Fruit fly (Drosophila melanogaster) whole organism, embryonic: ENCODE results near the gene CG10208.

Source experiments
- ATbp ChIP-seq: fragments of 200-800 bp; sonication (Bioruptor generic); optimal IDR thresholded peaks from 2 replicates; lab custom pipeline; 2017; ENCODE audit warnings: missing biosample characterization, mild to moderate bottlenecking, missing genetic modification characterization, missing genetic modification reagents
- Atf3 ChIP-seq: fragments of 200-800 bp; sonication (Bioruptor generic); optimal IDR thresholded peaks from 3 replicates; lab custom pipeline; 2016; ENCODE audit warnings: missing biosample characterization, missing genetic modification characterization
- B-H1 ChIP-seq: fragments of 200-800 bp; sonication (Bioruptor generic); IDR thresholded peaks from 3 replicates; pipeline ENCODE4 v1.3.6; 2022; ENCODE audit warnings: missing biosample characterization, missing genetic modification characterization
- CG10321 ChIP-seq: fragments of 200-800 bp; sonication (Bioruptor generic); IDR thresholded peaks from 2 replicates; pipeline ENCODE4 v1.3.6; 2022; ENCODE audit warnings: missing biosample characterization, missing genetic modification characterization
- CG12155 ChIP-seq: fragments of 200-800 bp; sonication (Bioruptor generic); optimal IDR thresholded peaks from 3 replicates; lab custom pipeline; 2016; ENCODE audit warnings: missing biosample characterization, missing genetic modification characterization
- CG12219 ChIP-seq: fragments of 200-800 bp; sonication (Bioruptor generic); optimal IDR thresholded peaks from 3 replicates; lab custom pipeline; 2018; ENCODE audit warnings: missing biosample characterization, mild to moderate bottlenecking, missing genetic modification characterization
- CG12744 ChIP-seq: fragments of 200-800 bp; sonication (Bioruptor generic); optimal IDR thresholded peaks from 2 replicates; lab custom pipeline; 2016; ENCODE audit warnings: missing biosample characterization, missing genetic modification characterization
- CG15514 ChIP-seq: fragments of 200-800 bp; sonication (Bioruptor generic); optimal IDR thresholded peaks from 3 replicates; lab custom pipeline; 2017; ENCODE audit warnings: missing biosample characterization, missing genetic modification characterization, mild to moderate bottlenecking, moderate library complexity, missing genetic modification reagents
- CG17802 ChIP-seq: fragments of 200-800 bp; sonication (Bioruptor generic); optimal IDR thresholded peaks from 2 replicates; lab custom pipeline; 2018; ENCODE audit warnings: missing biosample characterization, mild to moderate bottlenecking, missing genetic modification characterization, moderate library complexity
- CG18764 ChIP-seq: fragments of 200-800 bp; sonication (Bioruptor generic); optimal IDR thresholded peaks from 3 replicates; lab custom pipeline; 2016; ENCODE audit warnings: missing biosample characterization, missing genetic modification characterization
- CG2712 ChIP-seq: fragments of 200-800 bp; optimal IDR thresholded peaks from 3 replicates; lab custom pipeline; 2019; ENCODE audit warnings: missing biosample characterization, mild to moderate bottlenecking, missing genetic modification characterization, moderate library complexity
- CG33557 ChIP-seq: fragments of 200-800 bp; sonication (Bioruptor generic); optimal IDR thresholded peaks from 2 replicates; lab custom pipeline; 2019; ENCODE audit warnings: missing biosample characterization, mild to moderate bottlenecking, missing genetic modification characterization, moderate library complexity
- CG34224 ChIP-seq: fragments of 200-800 bp; sonication (Bioruptor generic); IDR thresholded peaks from 3 replicates; pipeline ENCODE4 v1.3.6; 2022; ENCODE audit warnings: missing biosample characterization, missing genetic modification characterization; ENCODE audit not compliant: partially characterized antibody
- CG4328 ChIP-seq: fragments of 200-800 bp; sonication (Bioruptor generic); optimal IDR thresholded peaks from 3 replicates; lab custom pipeline; 2017; ENCODE audit warnings: missing biosample characterization, missing genetic modification reagents, missing genetic modification characterization
- CG6254 ChIP-seq: fragments of 200-800 bp; sonication (Bioruptor generic); optimal IDR thresholded peaks from 3 replicates; lab custom pipeline; 2017; ENCODE audit warnings: mild to moderate bottlenecking, missing biosample characterization, missing genetic modification reagents, missing genetic modification characterization
- CG6765 ChIP-seq: fragments of 200-800 bp; sonication (Bioruptor generic); optimal IDR thresholded peaks from 3 replicates; lab custom pipeline; 2017; ENCODE audit warnings: missing biosample characterization, mild to moderate bottlenecking, missing genetic modification characterization
- CG7372 ChIP-seq: fragments of 200-800 bp; sonication (Bioruptor generic); IDR thresholded peaks from 2 replicates; pipeline ENCODE4 v1.3.6; 2022; ENCODE audit warnings: missing biosample characterization, missing genetic modification characterization
- CG8089 ChIP-seq: fragments of 200-800 bp; sonication (Bioruptor generic); optimal IDR thresholded peaks from 3 replicates; lab custom pipeline; 2016; ENCODE audit warnings: missing biosample characterization, missing genetic modification characterization
- CG8924 ChIP-seq: fragments of 200-800 bp; optimal IDR thresholded peaks from 3 replicates; lab custom pipeline; 2019; ENCODE audit warnings: missing biosample characterization, mild to moderate bottlenecking, missing genetic modification characterization, moderate library complexity
- CG9609 ChIP-seq: fragments of 200-800 bp; sonication (Bioruptor generic); optimal IDR thresholded peaks from 3 replicates; lab custom pipeline; 2016; ENCODE audit warnings: missing biosample characterization, missing genetic modification characterization
- D ChIP-seq, 2 experiments: fragments of 200-800 bp in 1 of 2; fragments of >200 bp in 1 of 2; sonication (Bioruptor generic) in 1 of 2; optimal IDR thresholded peaks; 2 replicates in 1 of 2; 3 replicates in 1 of 2; lab custom pipeline; 2017; ENCODE audit warnings: mild to moderate bottlenecking in 1 of 2, missing biosample characterization in 1 of 2, missing genetic modification characterization in 1 of 2, missing genetic modification reagents in 1 of 2
- Fer2 ChIP-seq: fragments of 200-800 bp; sonication (Bioruptor generic); optimal IDR thresholded peaks from 2 replicates; lab custom pipeline; 2018; ENCODE audit warnings: missing biosample characterization, mild to moderate bottlenecking, missing genetic modification characterization, moderate library complexity
- Jarid2 ChIP-seq: fragments of 200-800 bp; sonication (Bioruptor generic); optimal IDR thresholded peaks from 3 replicates; lab custom pipeline; 2017; ENCODE audit warnings: mild to moderate bottlenecking, missing biosample characterization, missing genetic modification reagents, missing genetic modification characterization
- Mad ChIP-seq: fragments of 200-800 bp; sonication (Bioruptor generic); optimal IDR thresholded peaks from 2 replicates; lab custom pipeline; 2016; ENCODE audit warnings: missing biosample characterization, missing genetic modification characterization
- Opbp ChIP-seq: fragments of 200-800 bp; sonication (Bioruptor generic); IDR thresholded peaks from 3 replicates; pipeline ENCODE4 v1.3.6; 2022; ENCODE audit warnings: missing biosample characterization, missing genetic modification characterization; ENCODE audit not compliant: partially characterized antibody
- Rfx ChIP-seq: fragments of 200-800 bp; sonication (Bioruptor generic); IDR thresholded peaks from 2 replicates; pipeline ENCODE4 v1.3.6; 2022; ENCODE audit warnings: missing biosample characterization, missing genetic modification characterization
- Scr ChIP-seq: fragments of 200-800 bp; sonication (Bioruptor generic); IDR thresholded peaks from 2 replicates; pipeline ENCODE4 v1.3.6; 2022; ENCODE audit warnings: missing biosample characterization, missing genetic modification characterization; ENCODE audit not compliant: partially characterized antibody
- Sox102F ChIP-seq: fragments of 200-800 bp; sonication (Bioruptor generic); optimal IDR thresholded peaks from 2 replicates; lab custom pipeline; 2018; ENCODE audit warnings: missing biosample characterization, mild to moderate bottlenecking, missing genetic modification characterization, moderate library complexity
- Ssrp ChIP-seq: fragments of 200-800 bp; sonication (Bioruptor generic); optimal IDR thresholded peaks from 2 replicates; lab custom pipeline; 2018; ENCODE audit warnings: missing biosample characterization, mild to moderate bottlenecking, missing genetic modification characterization, moderate library complexity
- Usf ChIP-seq: fragments of 200-800 bp; sonication (Bioruptor generic); optimal IDR thresholded peaks from 2 replicates; lab custom pipeline; 2017; ENCODE audit warnings: missing genotype, missing biosample characterization, missing genetic modification characterization
- ac ChIP-seq: fragments of 200-800 bp; sonication (Bioruptor generic); optimal IDR thresholded peaks from 3 replicates; lab custom pipeline; 2017; ENCODE audit warnings: missing biosample characterization, mild to moderate bottlenecking, missing genetic modification characterization
- amos ChIP-seq: fragments of 200-800 bp; sonication (Bioruptor generic); IDR thresholded peaks from 2 replicates; pipeline ENCODE4 v1.3.6; 2022; ENCODE audit warnings: missing biosample characterization, missing genetic modification characterization; ENCODE audit not compliant: partially characterized antibody
- ap ChIP-seq: fragments of 200-800 bp; sonication (Bioruptor generic); IDR thresholded peaks from 2 replicates; pipeline ENCODE4 v1.3.6; 2022; ENCODE audit warnings: missing biosample characterization, missing genetic modification characterization
- btn ChIP-seq: fragments of 200-800 bp; sonication (Bioruptor generic); optimal IDR thresholded peaks from 2 replicates; lab custom pipeline; 2016; ENCODE audit warnings: missing biosample characterization, missing genetic modification characterization
- dmrt11E ChIP-seq: fragments of 200-800 bp; sonication (Bioruptor generic); optimal IDR thresholded peaks from 3 replicates; lab custom pipeline; 2018; ENCODE audit warnings: missing biosample characterization, mild to moderate bottlenecking, missing genetic modification characterization, moderate library complexity
- dysf ChIP-seq: fragments of 200-800 bp; sonication (Bioruptor generic); IDR thresholded peaks from 3 replicates; pipeline ENCODE4 v1.3.6; 2022; ENCODE audit warnings: missing biosample characterization, missing genetic modification characterization
- fd96Cb ChIP-seq: fragments of 200-800 bp; sonication (Bioruptor generic); optimal IDR thresholded peaks from 2 replicates; lab custom pipeline; 2018; ENCODE audit warnings: missing biosample characterization, mild to moderate bottlenecking, missing genetic modification characterization, moderate library complexity
- gcm ChIP-seq: fragments of 200-800 bp; sonication (Bioruptor generic); optimal IDR thresholded peaks from 2 replicates; lab custom pipeline; 2019; ENCODE audit warnings: missing biosample characterization, mild to moderate bottlenecking, missing genetic modification characterization, moderate library complexity
- gcm2 ChIP-seq: fragments of 200-800 bp; sonication (Bioruptor generic); optimal IDR thresholded peaks from 2 replicates; lab custom pipeline; 2016; ENCODE audit warnings: missing biosample characterization, missing genetic modification characterization
- mld ChIP-seq: fragments of 200-800 bp; sonication (Bioruptor generic); IDR thresholded peaks from 3 replicates; pipeline ENCODE4 v1.3.6; 2022; ENCODE audit warnings: missing biosample characterization, missing genetic modification characterization; ENCODE audit not compliant: partially characterized antibody
- ranshi ChIP-seq: fragments of 200-800 bp; sonication (Bioruptor generic); IDR thresholded peaks from 2 replicates; pipeline ENCODE4 v1.3.6; 2022; ENCODE audit warnings: missing biosample characterization, missing genetic modification characterization
- sens-2 ChIP-seq: fragments of 200-800 bp; sonication (Bioruptor generic); IDR thresholded peaks from 2 replicates; pipeline ENCODE4 v1.3.6; 2022; ENCODE audit warnings: missing biosample characterization, missing genetic modification characterization
- shn ChIP-seq: fragments of 200-800 bp; sonication (Bioruptor generic); optimal IDR thresholded peaks from 3 replicates; lab custom pipeline; 2016; ENCODE audit warnings: missing biosample characterization, missing genetic modification characterization
- sim ChIP-seq: fragments of 200-800 bp; sonication (Bioruptor generic); IDR thresholded peaks from 2 replicates; pipeline ENCODE4 v1.3.6; 2022; ENCODE audit warnings: missing biosample characterization, missing genetic modification characterization
- stc ChIP-seq: fragments of 200-800 bp; sonication (Bioruptor generic); IDR thresholded peaks from 2 replicates; pipeline ENCODE4 v1.3.6; 2022; ENCODE audit warnings: missing biosample characterization, missing genetic modification characterization
- ttk ChIP-seq: fragments of 200-800 bp; sonication (Bioruptor generic); IDR thresholded peaks from 2 replicates; pipeline ENCODE4 v2.1.2; 2022; ENCODE audit warnings: missing biosample characterization, missing genetic modification characterization
- zen ChIP-seq: fragments of 200-800 bp; sonication (Bioruptor generic); optimal IDR thresholded peaks from 3 replicates; lab custom pipeline; 2018; ENCODE audit warnings: missing biosample characterization, mild to moderate bottlenecking, missing genetic modification characterization, moderate library complexity
- zfh1 ChIP-seq: fragments of 200-800 bp; sonication (Bioruptor generic); IDR thresholded peaks from 3 replicates; pipeline ENCODE4 v1.3.6; 2022; ENCODE audit warnings: missing biosample characterization, missing genetic modification characterization

The CG10208 gene

DNA sequence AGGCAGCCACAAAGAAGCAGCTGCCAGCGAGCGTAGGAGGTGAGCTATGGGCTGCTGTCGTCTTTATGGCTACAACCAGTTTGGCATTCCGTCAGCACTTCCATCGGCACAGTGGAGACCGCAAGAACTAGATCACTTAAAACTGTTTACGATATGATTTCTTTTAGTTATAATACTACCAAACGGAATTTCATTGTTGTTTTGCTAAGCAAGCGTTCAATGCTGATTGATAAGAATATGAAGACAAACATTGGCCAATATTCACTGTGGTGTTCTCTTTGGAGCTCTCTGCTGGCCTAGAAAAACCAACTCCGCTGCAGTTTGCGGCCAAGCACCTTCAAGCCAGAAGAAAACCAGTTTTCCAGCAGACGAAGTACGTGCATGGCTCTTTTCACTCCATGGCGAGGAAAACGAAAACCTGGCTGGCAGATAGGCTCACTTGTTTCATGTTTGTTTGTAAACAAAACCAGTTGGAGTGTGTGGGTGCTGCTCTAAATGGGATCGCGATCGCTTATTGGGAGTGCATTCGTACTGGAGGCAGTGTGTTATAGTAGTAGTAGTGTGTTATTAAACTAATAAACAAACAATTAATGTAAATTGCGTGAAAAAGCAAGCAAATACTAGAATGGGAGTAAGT lies 43.8 kb upstream of the CG10208 start (continued):
- TF ChIP-seq CG6765 (no peak), shn (GFP tag; lab: Kevin White, UChicago) (peak; percentile 36), sens-2 (GFP tag; lab: Robert Waterston, UW) (no peak), ttk (no peak), CG15514 (no peak), mld (GFP tag; lab: Robert Waterston, UW) (no peak), btn (GFP tag; lab: Kevin White, UChicago) (no peak), CG2712 (no peak), amos (GFP tag; lab: Robert Waterston, UW) (no peak)

- peak; percentile 52; the same call in 1 of the 2 replicates for TF ChIP-seq stc (GFP tag; lab: Robert Waterston, UW)
- no peak for TF ChIP-seq zfh1 (GFP tag; lab: Robert Waterston, UW)
- peak; percentile 45 for TF ChIP-seq CG17802 (tag; lab: Kevin White, UChicago)
- TF ChIP-seq CG34224 (GFP tag; lab: Robert Waterston, UW): no peak
- TF ChIP-seq CG9609 (GFP tag; lab: Kevin White, UChicago): peak; percentile 11
- peak; percentile 19 for TF ChIP-seq CG12744 (GFP tag; lab: Kevin White, UChicago)
- peak; percentile 5 for TF ChIP-seq CG8089 (GFP tag; lab: Kevin White, UChicago)
- TF ChIP-seq CG4328: peak; percentile 7
- TF ChIP-seq Opbp (GFP tag; lab: Robert Waterston, UW): no peak
- no peak for TF ChIP-seq Fer2
- TF ChIP-seq CG12219 (GFP tag; lab: Kevin White, UChicago): peak; percentile 80
- TF ChIP-seq Scr (GFP tag; lab: Robert Waterston, UW): no peak
- TF ChIP-seq D (optimal IDR thresholded peaks at IDR 0.05; lab: Kevin White, UChicago): no peak
- peak; percentile 56 for TF ChIP-seq D (GFP tag; optimal IDR thresholded peaks at IDR 0.05; lab: Kevin White, UChicago)
- TF ChIP-seq zen (tag; lab: Kevin White, UChicago): peak; percentile 26
- TF ChIP-seq Atf3: no peak
- TF ChIP-seq ATbp: peak; percentile 66
- TF ChIP-seq gcm (GFP tag; lab: Kevin White, UChicago): peak; percentile 54
- no peak for TF ChIP-seq CG12155 (GFP tag; lab: Kevin White, UChicago)
- TF ChIP-seq fd96Cb: no peak
- no peak for TF ChIP-seq gcm2 (GFP tag; lab: Kevin White, UChicago)
- TF ChIP-seq CG7372 (GFP tag; lab: Robert Waterston, UW): peak; percentile 29; the same call in 1 of the 2 replicates
- peak; percentile 42 for TF ChIP-seq CG33557 (GFP tag; lab: Kevin White, UChicago)
- peak; percentile 18 for TF ChIP-seq ac (GFP tag; lab: Kevin White, UChicago)
- TF ChIP-seq CG8924 (tag; lab: Kevin White, UChicago): no peak
- TF ChIP-seq Rfx (GFP tag; lab: Robert Waterston, UW): no peak
- TF ChIP-seq B-H1 (GFP tag; lab: Robert Waterston, UW): no peak
- no peak for TF ChIP-seq Usf
- no peak for TF ChIP-seq sim
- TF ChIP-seq dmrt11E (tag; lab: Kevin White, UChicago): peak; percentile 35
- no peak for TF ChIP-seq Mad (GFP tag; lab: Kevin White, UChicago)
- TF ChIP-seq ranshi (GFP tag; lab: Robert Waterston, UW): no peak
- peak; percentile 27; the same call in 1 of the 3 replicates for TF ChIP-seq dysf (GFP tag; lab: Robert Waterston, UW)
- TF ChIP-seq Ssrp: peak; percentile 6
- no peak for TF ChIP-seq CG18764 (GFP tag; lab: Kevin White, UChicago)
- peak; percentile 63 for TF ChIP-seq CG6254 (GFP tag; lab: Kevin White, UChicago)
- TF ChIP-seq Jarid2 (GFP tag; lab: Kevin White, UChicago): no peak
- TF ChIP-seq CG10321 (GFP tag; lab: Robert Waterston, UW): no peak
- no peak for TF ChIP-seq Sox102F (GFP tag; lab: Kevin White, UChicago)
- no peak for TF ChIP-seq ap (GFP tag; lab: Robert Waterston, UW)
- peak; percentile 30 for TF ChIP-seq btn (GFP tag; lab: Kevin White, UChicago)
Measured at dm6 chr3R:23803668-23804067, 29.7 kb upstream of the CG10208 start, which contains the start of gene CG34355. Gene CG34355, plus strand, starts transcription at chr3R:23803859.
